Worm (Caenorhabditis elegans) whole organism, young adult: Measurements from ENCODE around the gene rps-9.
A peak's percentile ranks its signal among the peaks of the same experiment; 100 is the strongest.

Experiments used
- B0035.1 ChIP-seq: sonication (generic microtip); optimal IDR thresholded peaks from 2 replicates; lab custom pipeline; 2016; ENCODE audit warnings: missing genetic modification characterization, mild to moderate bottlenecking, missing compliant biosample characterization, missing genotype, missing genetic modification reagents
- B0336.3 ChIP-seq: fragments of 200-800 bp; sonication (Bioruptor generic); IDR thresholded peaks from 2 replicates; pipeline ENCODE4 v1.3.6; 2022; ENCODE audit warnings: missing genetic modification characterization, missing compliant biosample characterization
- D2030.7 ChIP-seq: fragments of 200-800 bp; sonication (Bioruptor generic); IDR thresholded peaks from 2 replicates; pipeline ENCODE4 v1.3.6; 2022; ENCODE audit warnings: missing genetic modification reagents, missing genetic modification characterization, missing compliant biosample characterization
- F10E7.11 ChIP-seq: sonication (generic microtip); optimal IDR thresholded peaks from 2 replicates; lab custom pipeline; 2017; ENCODE audit warnings: mild to moderate bottlenecking, missing genetic modification characterization, moderate library complexity, missing compliant biosample characterization
- F22D6.2 ChIP-seq: sonication (generic microtip); optimal IDR thresholded peaks from 2 replicates; lab custom pipeline; 2016; ENCODE audit warnings: mild to moderate bottlenecking, missing genetic modification characterization, missing compliant biosample characterization
- T07F8.4 ChIP-seq: sonication (generic microtip); optimal IDR thresholded peaks from 2 replicates; lab custom pipeline; 2016; ENCODE audit warnings: mild to moderate bottlenecking, missing genetic modification characterization, moderate library complexity, missing compliant biosample characterization
- Y53G8AR.9 ChIP-seq: fragments of 200-800 bp; sonication (Bioruptor generic); conservative IDR thresholded peaks from 2 replicates; pipeline ENCODE4 v1.3.6; 2022; ENCODE audit warnings: missing genetic modification reagents, missing genetic modification characterization, missing compliant biosample characterization
- Y56A3A.18 ChIP-seq: fragments of 200-800 bp; sonication (Bioruptor generic); IDR thresholded peaks from 2 replicates; pipeline ENCODE4 v1.3.6; 2022; ENCODE audit warnings: missing genetic modification reagents, missing genetic modification characterization, missing compliant biosample characterization
- Y79H2A.3 ChIP-seq: fragments of 200-800 bp; sonication (Bioruptor generic); conservative IDR thresholded peaks from 2 replicates; pipeline ENCODE4 v1.3.6; 2022; ENCODE audit warnings: missing genetic modification reagents, missing genetic modification characterization, missing compliant biosample characterization
- Y95B8A.8 ChIP-seq: fragments of 200-800 bp; sonication (Bioruptor generic); IDR thresholded peaks from 2 replicates; pipeline ENCODE4 v1.3.6; 2022; ENCODE audit warnings: missing genetic modification reagents, missing genetic modification characterization, missing compliant biosample characterization
- ama-1 ChIP-seq, 3 experiments: fragments of 150-350 bp in 1 of 3; sonication (generic microtip) in 2 of 3; optimal IDR thresholded peaks; 2 replicates each; lab custom pipeline; 2014 to 2018; ENCODE audit warnings: missing biosample characterization in 2 of 3, missing genetic modification characterization in 2 of 3, missing genetic modification reagents in 2 of 3
- aptf-3 ChIP-seq: fragments of 200-800 bp; sonication (Bioruptor generic); IDR thresholded peaks from 2 replicates; pipeline ENCODE4 v1.3.6; 2022; ENCODE audit warnings: missing genetic modification characterization, missing compliant biosample characterization
- atf-7 ChIP-seq: sonication (generic microtip); optimal IDR thresholded peaks from 2 replicates; lab custom pipeline; 2017; ENCODE audit warnings: mild to moderate bottlenecking, missing genetic modification characterization, missing compliant biosample characterization
- bed-1 ChIP-seq: fragments of 200-800 bp; sonication (Bioruptor generic); IDR thresholded peaks from 2 replicates; pipeline ENCODE4 v1.3.6; 2022; ENCODE audit warnings: missing genetic modification reagents, missing genetic modification characterization, missing compliant biosample characterization
- ccch-3 ChIP-seq: fragments of 200-800 bp; sonication (Bioruptor generic); optimal IDR thresholded peaks from 2 replicates; lab custom pipeline; 2018; ENCODE audit warnings: mild to moderate bottlenecking, missing genetic modification characterization, missing compliant biosample characterization
- ceh-58 ChIP-seq: fragments of 200-800 bp; sonication (Bioruptor generic); IDR thresholded peaks from 2 replicates; pipeline ENCODE4 v1.3.6; 2022; ENCODE audit warnings: missing genetic modification characterization, missing compliant biosample characterization
- ceh-79 ChIP-seq: sonication (generic microtip); optimal IDR thresholded peaks from 2 replicates; lab custom pipeline; 2017; ENCODE audit warnings: mild to moderate bottlenecking, missing genetic modification characterization, missing compliant biosample characterization
- chd-7 ChIP-seq: sonication (generic microtip); optimal IDR thresholded peaks from 2 replicates; lab custom pipeline; 2016; ENCODE audit warnings: mild to moderate bottlenecking, missing genetic modification characterization, moderate library complexity, missing compliant biosample characterization
- die-1 ChIP-seq: sonication (generic microtip); optimal IDR thresholded peaks from 2 replicates; lab custom pipeline; 2016; ENCODE audit warnings: missing genotype, mild to moderate bottlenecking, missing genetic modification characterization, missing compliant biosample characterization
- dox-1 ChIP-seq: fragments of 200-800 bp; sonication (Bioruptor generic); IDR thresholded peaks from 2 replicates; pipeline ENCODE4 v1.3.6; 2022; ENCODE audit warnings: missing genetic modification reagents, missing genetic modification characterization, missing compliant biosample characterization
- dpff-1 ChIP-seq: sonication (generic microtip); optimal IDR thresholded peaks from 2 replicates; lab custom pipeline; 2017; ENCODE audit warnings: mild to moderate bottlenecking, missing genetic modification characterization, missing compliant biosample characterization
- egl-44 ChIP-seq: fragments of 200-800 bp; sonication (Bioruptor generic); IDR thresholded peaks from 2 replicates; pipeline ENCODE4 v1.3.6; 2022; ENCODE audit warnings: missing genetic modification reagents, missing genetic modification characterization, missing compliant biosample characterization
- ekl-4 ChIP-seq: fragments of 200-800 bp; sonication (Bioruptor generic); IDR thresholded peaks from 2 replicates; pipeline ENCODE4 v1.3.6; 2022; ENCODE audit warnings: missing genetic modification reagents, missing genetic modification characterization, missing compliant biosample characterization
- him-1 ChIP-seq: sonication (generic microtip); optimal IDR thresholded peaks from 2 replicates; lab custom pipeline; 2016; ENCODE audit warnings: missing genotype, missing genetic modification reagents, missing genetic modification characterization, missing compliant biosample characterization
- hmg-1.2 ChIP-seq: fragments of 200-800 bp; sonication (Bioruptor generic); IDR thresholded peaks from 2 replicates; pipeline ENCODE4 v1.3.6; 2022; ENCODE audit warnings: missing genetic modification reagents, missing genetic modification characterization, missing compliant biosample characterization
- lin-26 ChIP-seq: fragments of 200-800 bp; sonication (Bioruptor generic); IDR thresholded peaks from 2 replicates; pipeline ENCODE4 v1.3.6; 2022; ENCODE audit warnings: missing genetic modification reagents, missing genetic modification characterization, missing compliant biosample characterization
- lin-54 ChIP-seq: fragments of 200-800 bp; sonication (Bioruptor generic); optimal IDR thresholded peaks from 2 replicates; lab custom pipeline; 2018; ENCODE audit warnings: mild to moderate bottlenecking, missing genetic modification characterization, missing compliant biosample characterization
- lsy-27 ChIP-seq: sonication (generic microtip); optimal IDR thresholded peaks from 2 replicates; lab custom pipeline; 2017; ENCODE audit warnings: missing genetic modification characterization, mild to moderate bottlenecking, missing compliant biosample characterization, antibody characterized with exemption, missing genotype, borderline replicate concordance; ENCODE audit not compliant: insufficient read depth
- madf-8 ChIP-seq: fragments of 200-800 bp; sonication (Bioruptor generic); conservative IDR thresholded peaks from 2 replicates; pipeline ENCODE4 v1.3.6; 2022; ENCODE audit warnings: missing genetic modification reagents, missing genetic modification characterization, missing compliant biosample characterization
- mxl-1 ChIP-seq: sonication (generic microtip); optimal IDR thresholded peaks from 2 replicates; lab custom pipeline; 2016; ENCODE audit warnings: missing genetic modification characterization, missing compliant biosample characterization
- nfya-2 ChIP-seq: fragments of 200-800 bp; sonication (Bioruptor generic); IDR thresholded peaks from 2 replicates; pipeline ENCODE4 v1.3.6; 2022; ENCODE audit warnings: missing genetic modification reagents, missing genetic modification characterization, missing compliant biosample characterization
- nfyb-1 ChIP-seq: fragments of 200-800 bp; sonication (Bioruptor generic); IDR thresholded peaks from 2 replicates; pipeline ENCODE4 v1.3.6; 2022; ENCODE audit warnings: missing genetic modification reagents, missing genetic modification characterization, missing compliant biosample characterization
- nhr-120 ChIP-seq: fragments of 200-800 bp; sonication (Bioruptor generic); IDR thresholded peaks from 2 replicates; pipeline ENCODE4 v1.3.6; 2022; ENCODE audit warnings: missing genetic modification characterization, missing compliant biosample characterization
- nhr-179 ChIP-seq: sonication (generic microtip); optimal IDR thresholded peaks from 2 replicates; lab custom pipeline; 2016; ENCODE audit warnings: mild to moderate bottlenecking, missing genetic modification characterization, missing compliant biosample characterization
- nhr-27 ChIP-seq: fragments of 200-800 bp; sonication (Bioruptor generic); optimal IDR thresholded peaks from 2 replicates; lab custom pipeline; 2018; ENCODE audit warnings: mild to moderate bottlenecking, missing genetic modification characterization, moderate library complexity, missing compliant biosample characterization
- nhr-80 ChIP-seq: sonication (generic microtip); optimal IDR thresholded peaks from 2 replicates; lab custom pipeline; 2016; ENCODE audit warnings: missing genetic modification characterization, missing compliant biosample characterization
- rcor-1 ChIP-seq: fragments of 200-800 bp; sonication (Bioruptor generic); IDR thresholded peaks from 2 replicates; pipeline ENCODE4 v1.3.6; 2022; ENCODE audit warnings: missing genetic modification reagents, missing genetic modification characterization, missing compliant biosample characterization
- repo-1 ChIP-seq: sonication (generic microtip); optimal IDR thresholded peaks from 2 replicates; lab custom pipeline; 2017; ENCODE audit warnings: mild to moderate bottlenecking, missing genetic modification characterization, missing compliant biosample characterization
- sdz-38 ChIP-seq: sonication (generic microtip); optimal IDR thresholded peaks from 2 replicates; lab custom pipeline; 2016; ENCODE audit warnings: missing genotype, missing genetic modification characterization, missing compliant biosample characterization
- tbx-9 ChIP-seq: sonication (generic microtip); optimal IDR thresholded peaks from 2 replicates; lab custom pipeline; 2016; ENCODE audit warnings: borderline replicate concordance, missing genetic modification characterization, inconsistent platforms, missing compliant biosample characterization
- tlf-1 ChIP-seq: fragments of 200-800 bp; sonication (Bioruptor generic); optimal IDR thresholded peaks from 2 replicates; lab custom pipeline; 2018; ENCODE audit warnings: mild to moderate bottlenecking, missing genetic modification characterization, missing compliant biosample characterization
- xnd-1 ChIP-seq: sonication (generic microtip); optimal IDR thresholded peaks from 2 replicates; lab custom pipeline; 2016; ENCODE audit warnings: missing genotype, missing genetic modification reagents, missing genetic modification characterization, missing compliant biosample characterization
- zfh-2 ChIP-seq: fragments of 200-800 bp; sonication (Bioruptor generic); conservative IDR thresholded peaks from 2 replicates; pipeline ENCODE4 v1.3.6; 2022; ENCODE audit warnings: missing genetic modification reagents, missing genetic modification characterization, missing compliant biosample characterization
- zim-3 ChIP-seq: sonication (generic microtip); optimal IDR thresholded peaks from 2 replicates; lab custom pipeline; 2017; ENCODE audit warnings: mild to moderate bottlenecking, missing genetic modification characterization, moderate library complexity, missing compliant biosample characterization
- ztf-25 ChIP-seq: fragments of 200-800 bp; sonication (Bioruptor generic); IDR thresholded peaks from 2 replicates; pipeline ENCODE4 v1.3.6; 2022; ENCODE audit warnings: missing genetic modification reagents, missing genetic modification characterization, missing compliant biosample characterization
- ztf-26 ChIP-seq: sonication (generic microtip); optimal IDR thresholded peaks from 2 replicates; lab custom pipeline; 2017; ENCODE audit warnings: missing genetic modification characterization, missing compliant biosample characterization
- ztf-3 ChIP-seq: fragments of 200-800 bp; sonication (Bioruptor generic); optimal IDR thresholded peaks from 2 replicates; lab custom pipeline; 2018; ENCODE audit warnings: mild to moderate bottlenecking, missing genetic modification characterization, missing compliant biosample characterization

Gene rps-9

DNA sequence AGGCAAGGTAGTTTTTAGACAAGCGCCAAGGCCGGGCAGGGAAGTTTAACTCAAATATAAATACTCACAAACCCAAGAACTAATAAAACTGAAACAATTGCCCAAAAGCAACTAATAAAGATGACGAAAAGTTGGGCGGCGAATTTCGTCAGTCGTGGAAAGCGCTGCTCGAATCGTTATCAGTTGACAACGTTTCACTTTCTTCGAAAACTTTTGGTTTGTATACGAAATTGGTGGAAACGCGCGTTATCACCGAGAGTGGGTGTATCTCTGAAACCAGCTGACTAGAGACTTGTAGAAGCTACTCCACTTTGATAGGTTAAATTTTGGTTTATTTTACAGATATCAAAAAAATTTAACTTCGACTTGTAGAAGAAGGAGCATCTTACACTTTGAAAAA, 26.9 kb upstream of the rps-9 start:
- no peak for TF ChIP-seq F22D6.2 (tag; lab: Kevin White, UChicago)
- TF ChIP-seq bed-1 (GFP tag; lab: Robert Waterston, UW), result no peak
- TF ChIP-seq chd-7 (tag; lab: Kevin White, UChicago), result no peak
- no peak for TF ChIP-seq ceh-79 (tag; lab: Kevin White, UChicago)
- TF ChIP-seq Y79H2A.3, result no peak
- TF ChIP-seq Y56A3A.18 (GFP tag; lab: Robert Waterston, UW), result no peak
- peak; percentile 60 for TF ChIP-seq nhr-80
- TF ChIP-seq ccch-3 (GFP tag; lab: Kevin White, UChicago), result no peak
- TF ChIP-seq Y53G8AR.9 (GFP tag; lab: Robert Waterston, UW), result peak; percentile 31; the same call in 1 of the 2 replicates
- 0 out of 2 replicates have a peak, but pooled peaks have one; percentile 11 for TF ChIP-seq dox-1 (GFP tag; lab: Robert Waterston, UW)
- TF ChIP-seq tlf-1 (GFP tag; lab: Kevin White, UChicago), result no peak
- no peak for TF ChIP-seq hmg-1.2 (GFP tag; lab: Robert Waterston, UW)
- TF ChIP-seq ztf-3, result no peak
- no peak for TF ChIP-seq nfyb-1
- TF ChIP-seq, all 124 proteins: peak for 3

DNA sequence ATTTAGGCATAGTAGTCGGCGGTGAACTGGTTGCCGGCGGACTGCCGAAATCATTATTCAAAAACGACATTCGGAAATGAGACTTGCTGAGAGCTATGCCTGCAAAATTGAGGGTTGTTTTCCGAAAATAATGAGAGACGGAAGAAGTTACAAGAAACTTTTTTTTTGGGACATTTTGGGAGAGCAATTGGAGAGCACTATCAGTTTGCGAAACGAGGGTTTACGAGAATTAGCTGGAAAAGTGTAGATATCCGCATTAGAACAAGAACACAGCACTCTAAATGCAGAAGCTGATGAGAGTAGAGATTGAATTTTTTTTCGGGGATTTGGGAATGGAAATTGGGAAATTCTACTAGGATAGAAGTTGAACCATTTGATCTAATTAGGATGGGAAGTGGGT, 26.3 kb upstream of the rps-9 start, which contains the start of gene pqm-1:
TSS of gene pqm-1 (minus strand) at position 101 of the 400 bp plus-strand sequence.
- TF ChIP-seq Y95B8A.8 (GFP tag; lab: Robert Waterston, UW) (no peak), ceh-58 (GFP tag; lab: Robert Waterston, UW) (no peak), D2030.7 (GFP tag; lab: Robert Waterston, UW) (no peak), sdz-38 (tag; lab: Kevin White, UChicago) (no peak), zim-3 (tag; lab: Kevin White, UChicago) (no peak), B0035.1 (tag; lab: Kevin White, UChicago) (no peak), nhr-27 (tag; lab: Kevin White, UChicago) (no peak), ztf-26 (no peak), rcor-1 (GFP tag; lab: Robert Waterston, UW) (no peak), nhr-120 (GFP tag; lab: Robert Waterston, UW) (no peak), nfya-2 (GFP tag; lab: Robert Waterston, UW) (no peak), lsy-27 (tag; lab: Kevin White, UChicago) (no peak), nhr-179 (no peak), tbx-9 (tag; lab: Kevin White, UChicago) (no peak), aptf-3 (GFP tag; lab: Robert Waterston, UW) (no peak), B0336.3 (no peak), F10E7.11 (tag; lab: Kevin White, UChicago) (no peak), repo-1 (tag; lab: Kevin White, UChicago) (no peak), die-1 (tag; lab: Kevin White, UChicago) (no peak)

DNA sequence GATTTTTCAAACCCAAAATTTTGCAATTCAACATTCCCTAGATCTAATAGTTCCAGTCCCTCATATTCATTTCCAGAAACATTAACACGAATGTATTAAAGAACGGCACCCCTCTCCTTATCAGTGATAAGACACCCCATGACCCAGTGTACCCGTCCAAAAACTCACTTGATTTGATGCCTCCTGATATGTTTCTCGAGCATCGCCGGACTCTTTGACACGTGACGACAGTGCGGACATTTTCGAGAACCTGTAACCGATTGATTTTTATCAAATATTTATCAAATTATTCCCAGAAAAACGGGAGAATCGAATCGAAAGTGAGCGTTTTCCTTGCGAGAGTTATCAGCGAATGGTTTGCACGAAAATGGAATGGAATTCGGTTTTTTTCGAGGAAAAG, 24.8 kb upstream of the rps-9 start:
- TF ChIP-seq repo-1 (tag; lab: Kevin White, UChicago) (no peak), egl-44 (GFP tag; lab: Robert Waterston, UW) (no peak), dox-1 (GFP tag; lab: Robert Waterston, UW) (0 out of 2 replicates have a peak, but pooled peaks have one; percentile 24), chd-7 (tag; lab: Kevin White, UChicago) (peak; percentile 33), atf-7 (tag; lab: Kevin White, UChicago) (peak; percentile 59), lin-26 (GFP tag; lab: Robert Waterston, UW) (no peak), ekl-4 (GFP tag; lab: Robert Waterston, UW) (no peak), ztf-25 (GFP tag; lab: Robert Waterston, UW) (no peak), nhr-120 (GFP tag; lab: Robert Waterston, UW) (no peak), zfh-2 (no peak), dpff-1 (no peak), xnd-1 (tag; lab: Kevin White, UChicago) (no peak), madf-8 (GFP tag; lab: Robert Waterston, UW) (no peak), ama-1 (optimal IDR thresholded peaks at IDR 0.05; lab: Kevin White, UChicago) (no peak), ama-1 (GFP tag; optimal IDR thresholded peaks at IDR 0.05; lab: Kevin White, UChicago) (no peak), ceh-58 (GFP tag; lab: Robert Waterston, UW) (no peak), T07F8.4 (tag; lab: Kevin White, UChicago) (no peak), lin-54 (GFP tag; lab: Kevin White, UChicago) (no peak), him-1 (no peak), lsy-27 (tag; lab: Kevin White, UChicago) (no peak), ztf-3 (no peak), mxl-1 (no peak)
